Worm (Caenorhabditis elegans) whole organism, young adult: ENCODE measurements around the gene hil-4.
A peak's percentile ranks its signal among the peaks of the same experiment; 100 is the strongest.
"Not testable (repeated sequence)": the region's sequence is repeated elsewhere in the genome, so short reads cannot be mapped to it uniquely, and the experiment has no call there.

Experiments used
- B0019.2 ChIP-seq: fragments of 200-800 bp; sonication (Bioruptor generic); conservative IDR thresholded peaks from 2 replicates; pipeline ENCODE4 v1.3.6; 2022; ENCODE audit warnings: missing genetic modification reagents, missing genetic modification characterization, missing compliant biosample characterization
- C06A6.2 ChIP-seq: fragments of 200-800 bp; sonication (Bioruptor generic); conservative IDR thresholded peaks from 2 replicates; pipeline ENCODE4 v1.3.6; 2022; ENCODE audit warnings: missing genetic modification characterization, missing compliant biosample characterization
- D2030.7 ChIP-seq: fragments of 200-800 bp; sonication (Bioruptor generic); IDR thresholded peaks from 2 replicates; pipeline ENCODE4 v1.3.6; 2022; ENCODE audit warnings: missing genetic modification reagents, missing genetic modification characterization, missing compliant biosample characterization
- F33H1.4 ChIP-seq: fragments of 200-800 bp; sonication (Bioruptor generic); IDR thresholded peaks from 2 replicates; pipeline ENCODE4 v1.3.6; 2022; ENCODE audit warnings: missing genetic modification reagents, missing genetic modification characterization, missing compliant biosample characterization
- T26A5.8 ChIP-seq: sonication (generic microtip); optimal IDR thresholded peaks from 2 replicates; lab custom pipeline; 2016; ENCODE audit warnings: missing genetic modification characterization, missing compliant biosample characterization
- Y53F4B.3 ChIP-seq: fragments of 200-800 bp; sonication (Bioruptor generic); IDR thresholded peaks from 2 replicates; pipeline ENCODE4 v1.3.6; 2022; ENCODE audit warnings: missing genetic modification reagents, missing genetic modification characterization, missing compliant biosample characterization
- Y79H2A.3 ChIP-seq: fragments of 200-800 bp; sonication (Bioruptor generic); conservative IDR thresholded peaks from 2 replicates; pipeline ENCODE4 v1.3.6; 2022; ENCODE audit warnings: missing genetic modification reagents, missing genetic modification characterization, missing compliant biosample characterization
- ZK185.1 ChIP-seq: sonication (generic microtip); optimal IDR thresholded peaks from 2 replicates; lab custom pipeline; 2016; ENCODE audit warnings: mild to moderate bottlenecking, missing genetic modification characterization, missing compliant biosample characterization; ENCODE audit not compliant: poor library complexity, severe bottlenecking
- attf-5 ChIP-seq: fragments of 200-800 bp; sonication (Bioruptor generic); optimal IDR thresholded peaks from 2 replicates; lab custom pipeline; 2018; ENCODE audit warnings: mild to moderate bottlenecking, missing genetic modification characterization, missing compliant biosample characterization
- attf-6 ChIP-seq: fragments of 200-800 bp; sonication (Bioruptor generic); IDR thresholded peaks from 2 replicates; pipeline ENCODE4 v1.3.6; 2022; ENCODE audit warnings: missing genetic modification reagents, missing genetic modification characterization, missing compliant biosample characterization
- bed-1 ChIP-seq: fragments of 200-800 bp; sonication (Bioruptor generic); IDR thresholded peaks from 2 replicates; pipeline ENCODE4 v1.3.6; 2022; ENCODE audit warnings: missing genetic modification reagents, missing genetic modification characterization, missing compliant biosample characterization
- bed-2 ChIP-seq: fragments of 200-800 bp; sonication (Bioruptor generic); IDR thresholded peaks from 2 replicates; pipeline ENCODE4 v1.3.6; 2022; ENCODE audit warnings: missing genetic modification reagents, missing genetic modification characterization, missing compliant biosample characterization
- cebp-2 ChIP-seq: fragments of 200-800 bp; sonication (Bioruptor generic); IDR thresholded peaks from 2 replicates; pipeline ENCODE4 v1.3.6; 2022; ENCODE audit warnings: missing genetic modification characterization, missing compliant biosample characterization
- ceh-100 ChIP-seq: fragments of 200-800 bp; sonication (Bioruptor generic); IDR thresholded peaks from 2 replicates; pipeline ENCODE4 v1.3.6; 2022; ENCODE audit warnings: missing genetic modification reagents, missing genetic modification characterization, missing compliant biosample characterization
- ceh-79 ChIP-seq: sonication (generic microtip); optimal IDR thresholded peaks from 2 replicates; lab custom pipeline; 2017; ENCODE audit warnings: mild to moderate bottlenecking, missing genetic modification characterization, missing compliant biosample characterization
- die-1 ChIP-seq: sonication (generic microtip); optimal IDR thresholded peaks from 2 replicates; lab custom pipeline; 2016; ENCODE audit warnings: missing genotype, mild to moderate bottlenecking, missing genetic modification characterization, missing compliant biosample characterization
- dpff-1 ChIP-seq: sonication (generic microtip); optimal IDR thresholded peaks from 2 replicates; lab custom pipeline; 2017; ENCODE audit warnings: mild to moderate bottlenecking, missing genetic modification characterization, missing compliant biosample characterization
- egrh-3 ChIP-seq: fragments of 200-800 bp; sonication (Bioruptor generic); IDR thresholded peaks from 2 replicates; pipeline ENCODE4 v1.3.6; 2022; ENCODE audit warnings: missing genetic modification reagents, missing genetic modification characterization, missing compliant biosample characterization
- hsf-1 ChIP-seq: fragments of 200-800 bp; sonication (Bioruptor generic); IDR thresholded peaks from 2 replicates; pipeline ENCODE4 v1.3.6; 2022; ENCODE audit warnings: missing genetic modification reagents, missing genetic modification characterization, missing compliant biosample characterization
- madf-8 ChIP-seq: fragments of 200-800 bp; sonication (Bioruptor generic); conservative IDR thresholded peaks from 2 replicates; pipeline ENCODE4 v1.3.6; 2022; ENCODE audit warnings: missing genetic modification reagents, missing genetic modification characterization, missing compliant biosample characterization
- nfya-1 ChIP-seq: sonication (generic microtip); optimal IDR thresholded peaks from 2 replicates; lab custom pipeline; 2017; ENCODE audit warnings: antibody characterized with exemption, missing compliant biosample characterization, missing genetic modification characterization, borderline replicate concordance; ENCODE audit not compliant: insufficient read depth
- nfya-2 ChIP-seq: fragments of 200-800 bp; sonication (Bioruptor generic); IDR thresholded peaks from 2 replicates; pipeline ENCODE4 v1.3.6; 2022; ENCODE audit warnings: missing genetic modification reagents, missing genetic modification characterization, missing compliant biosample characterization
- nhr-80 ChIP-seq: sonication (generic microtip); optimal IDR thresholded peaks from 2 replicates; lab custom pipeline; 2016; ENCODE audit warnings: missing genetic modification characterization, missing compliant biosample characterization
- rpc-1 ChIP-seq, 2 experiments: fragments of 150-350 bp in 1 of 2; sonication (generic microtip) in 1 of 2; optimal IDR thresholded peaks; 2 replicates each; lab custom pipeline; 2014 to 2018; ENCODE audit warnings: missing biosample characterization in 1 of 2, missing genetic modification characterization in 1 of 2, missing genetic modification reagents in 1 of 2, missing genotype in 1 of 2
- sea-2 ChIP-seq: fragments of 200-800 bp; sonication (Bioruptor generic); IDR thresholded peaks from 2 replicates; pipeline ENCODE4 v1.3.6; 2022; ENCODE audit warnings: missing genetic modification characterization, missing compliant biosample characterization
- snpc-1.3 ChIP-seq: sonication (generic microtip); optimal IDR thresholded peaks from 2 replicates; lab custom pipeline; 2017; ENCODE audit warnings: missing genetic modification characterization, mild to moderate bottlenecking, missing compliant biosample characterization, antibody characterized with exemption, moderate library complexity, missing genotype, missing genetic modification reagents; ENCODE audit not compliant: insufficient read depth
- tlf-1 ChIP-seq: fragments of 200-800 bp; sonication (Bioruptor generic); optimal IDR thresholded peaks from 2 replicates; lab custom pipeline; 2018; ENCODE audit warnings: mild to moderate bottlenecking, missing genetic modification characterization, missing compliant biosample characterization
- zfh-2 ChIP-seq: fragments of 200-800 bp; sonication (Bioruptor generic); conservative IDR thresholded peaks from 2 replicates; pipeline ENCODE4 v1.3.6; 2022; ENCODE audit warnings: missing genetic modification reagents, missing genetic modification characterization, missing compliant biosample characterization
- zim-3 ChIP-seq: sonication (generic microtip); optimal IDR thresholded peaks from 2 replicates; lab custom pipeline; 2017; ENCODE audit warnings: mild to moderate bottlenecking, missing genetic modification characterization, moderate library complexity, missing compliant biosample characterization
- ztf-25 ChIP-seq: fragments of 200-800 bp; sonication (Bioruptor generic); IDR thresholded peaks from 2 replicates; pipeline ENCODE4 v1.3.6; 2022; ENCODE audit warnings: missing genetic modification reagents, missing genetic modification characterization, missing compliant biosample characterization
- ztf-28 ChIP-seq: fragments of 200-800 bp; sonication (Bioruptor generic); IDR thresholded peaks from 2 replicates; pipeline ENCODE4 v1.3.6; 2022; ENCODE audit warnings: missing genetic modification reagents, missing genetic modification characterization, missing compliant biosample characterization
- ztf-3 ChIP-seq: fragments of 200-800 bp; sonication (Bioruptor generic); optimal IDR thresholded peaks from 2 replicates; lab custom pipeline; 2018; ENCODE audit warnings: mild to moderate bottlenecking, missing genetic modification characterization, missing compliant biosample characterization

The hil-4 gene

ce11 chrV:4760674-4761073 is 6.6 kb downstream of the hil-4 start, which contains the start of gene bgnt-1.4:
TSS of gene bgnt-1.4 (plus strand) at chrV:4760974.
- TF ChIP-seq zim-3 (tag; lab: Kevin White, UChicago); F33H1.4 (GFP tag; lab: Robert Waterston, UW); bed-2 (GFP tag; lab: Robert Waterston, UW): not testable (repeated sequence)

- TF ChIP-seq nhr-80 (tag; lab: Kevin White, UChicago) (no peak), D2030.7 (GFP tag; lab: Robert Waterston, UW) (no peak), ztf-3 (GFP tag; lab: Kevin White, UChicago) (no peak), nfya-2 (GFP tag; lab: Robert Waterston, UW) (no peak), T26A5.8 (no peak), bed-1 (no peak), ZK185.1 (tag; lab: Kevin White, UChicago) (no peak), sea-2 (GFP tag; lab: Robert Waterston, UW) (no peak), cebp-2 (GFP tag; lab: Robert Waterston, UW) (no peak), ceh-100 (GFP tag; lab: Robert Waterston, UW) (no peak), Y53F4B.3 (GFP tag; lab: Robert Waterston, UW) (no peak), Y79H2A.3 (GFP tag; lab: Robert Waterston, UW) (no peak), dpff-1 (tag; lab: Kevin White, UChicago) (no peak), ceh-79 (tag; lab: Kevin White, UChicago) (no peak), ztf-28 (GFP tag; lab: Robert Waterston, UW) (no peak), B0019.2 (no peak), C06A6.2 (GFP tag; lab: Robert Waterston, UW) (no peak), egrh-3 (GFP tag; lab: Robert Waterston, UW) (no peak), attf-5 (no peak)
These were observed 12.4 kb downstream of the hil-4 start, which contains the start of gene C18G1.8 for ce11 chrV:4766501-4766900. TSS of gene C18G1.8 (minus strand) at chrV:4766601.

- peak; percentile 94 for TF ChIP-seq hsf-1 (GFP tag; lab: Robert Waterston, UW)
These were observed 13.4 kb downstream of the hil-4 start for ce11 chrV:4767537-4767936.

- TF ChIP-seq tlf-1 (GFP tag; lab: Kevin White, UChicago) (no peak), zfh-2 (GFP tag; lab: Robert Waterston, UW) (no peak), snpc-1.3 (tag; lab: Kevin White, UChicago) (no peak), attf-6 (GFP tag; lab: Robert Waterston, UW) (no peak), madf-8 (GFP tag; lab: Robert Waterston, UW) (no peak), rpc-1 (optimal IDR thresholded peaks at IDR 0.05; lab: Kevin White, UChicago) (no peak), rpc-1 (tag; optimal IDR thresholded peaks at IDR 0.05; lab: Kevin White, UChicago) (no peak), Y53F4B.3 (GFP tag; lab: Robert Waterston, UW) (no peak), ztf-25 (GFP tag; lab: Robert Waterston, UW) (no peak), nfya-1 (tag; lab: Kevin White, UChicago) (no peak), die-1 (tag; lab: Kevin White, UChicago) (no peak), ztf-3 (GFP tag; lab: Kevin White, UChicago) (no peak), T26A5.8 (no peak)
- TF ChIP-seq, all 124 proteins: peak for 0
These were observed 15.5 kb downstream of the hil-4 start, which contains the start of gene C18G1.9 for ce11 chrV:4769633-4770032. TSS of gene C18G1.9 (minus strand) at chrV:4769733.
